Worm (Caenorhabditis elegans) whole organism, L4 larva: ENCODE results near the gene hipr-1.

Experiments
- D1046.2 ChIP-seq: fragments of 200-800 bp; sonication (Bioruptor generic); IDR thresholded peaks from 2 replicates; pipeline ENCODE4 v1.3.6; 2022; ENCODE audit warnings: missing genetic modification characterization, missing compliant biosample characterization
- T20F7.1 ChIP-seq: fragments of 200-800 bp; sonication (Bioruptor generic); optimal IDR thresholded peaks from 2 replicates; lab custom pipeline; 2018; ENCODE audit warnings: mild to moderate bottlenecking, missing genetic modification characterization, missing compliant biosample characterization
- Y5F2A.4 ChIP-seq: fragments of 200-800 bp; sonication (Bioruptor generic); optimal IDR thresholded peaks from 2 replicates; lab custom pipeline; 2018; ENCODE audit warnings: mild to moderate bottlenecking, missing genetic modification characterization, missing compliant biosample characterization
- Y75B8A.6 ChIP-seq: fragments of 200-800 bp; sonication (Bioruptor generic); IDR thresholded peaks from 2 replicates; pipeline ENCODE4 v1.3.6; 2022; ENCODE audit warnings: missing genetic modification reagents, missing genetic modification characterization, missing compliant biosample characterization
- ZK337.2 ChIP-seq: fragments of 200-800 bp; sonication (Bioruptor generic); IDR thresholded peaks from 2 replicates; pipeline ENCODE4 v1.3.6; 2022; ENCODE audit warnings: missing genetic modification reagents, missing genetic modification characterization, missing compliant biosample characterization
- ZK546.5 ChIP-seq, 2 experiments: sonication (generic microtip); optimal IDR thresholded peaks; 2 replicates each; lab custom pipeline; 2017; ENCODE audit warnings: missing biosample characterization in 2 of 2, missing genetic modification characterization in 2 of 2
- aha-1 ChIP-seq: fragments of 150-350 bp; peaks from one replicate; lab custom pipeline; 2014; ENCODE audit warnings: missing biosample characterization, missing genetic modification characterization
- attf-4 ChIP-seq: sonication (generic microtip); optimal IDR thresholded peaks from 3 replicates; lab custom pipeline; 2017; ENCODE audit warnings: missing biosample characterization, missing genetic modification characterization
- ceh-32 ChIP-seq: sonication (generic microtip); optimal IDR thresholded peaks from 2 replicates; lab custom pipeline; 2016; ENCODE audit warnings: mild to moderate bottlenecking, missing genetic modification characterization, missing compliant biosample characterization; ENCODE audit not compliant: poor library complexity
- ces-1 ChIP-seq: fragments of 150-350 bp; sonication (generic microtip); optimal IDR thresholded peaks from 4 replicates; lab custom pipeline; 2014; ENCODE audit warnings: missing biosample characterization, missing genetic modification reagents, missing genetic modification characterization
- dpl-1 ChIP-seq: fragments of 150-350 bp; optimal IDR thresholded peaks from 2 replicates; lab custom pipeline; 2014; ENCODE audit warnings: missing biosample characterization, missing genetic modification reagents, missing genetic modification characterization
- duxl-1 ChIP-seq: sonication (generic microtip); optimal IDR thresholded peaks from 2 replicates; lab custom pipeline; 2016; ENCODE audit warnings: mild to moderate bottlenecking, missing genetic modification characterization, moderate library complexity, missing compliant biosample characterization; ENCODE audit not compliant: poor library complexity
- dve-1 ChIP-seq: sonication (generic microtip); optimal IDR thresholded peaks from 2 replicates; lab custom pipeline; 2017; ENCODE audit warnings: antibody characterized with exemption, mild to moderate bottlenecking, missing genetic modification characterization, missing compliant biosample characterization; ENCODE audit not compliant: insufficient read depth
- egl-27 ChIP-seq: sonication (generic microtip); optimal IDR thresholded peaks from 3 replicates; lab custom pipeline; 2017; ENCODE audit warnings: missing biosample characterization, missing genetic modification reagents, missing genetic modification characterization
- fkh-10 ChIP-seq: fragments of 150-350 bp; optimal IDR thresholded peaks from 2 replicates; lab custom pipeline; 2014; ENCODE audit warnings: missing biosample characterization, missing genetic modification reagents, missing genetic modification characterization
- fos-1 ChIP-seq: fragments of 150-350 bp; optimal IDR thresholded peaks from 2 replicates; lab custom pipeline; 2014; ENCODE audit warnings: missing biosample characterization, missing genetic modification characterization
- hlh-30 ChIP-seq: sonication (generic microtip); optimal IDR thresholded peaks from 2 replicates; lab custom pipeline; 2017; ENCODE audit warnings: antibody characterized with exemption, mild to moderate bottlenecking, missing genetic modification characterization, missing compliant biosample characterization; ENCODE audit not compliant: insufficient read depth
- lim-7 ChIP-seq: fragments of 200-800 bp; sonication (Bioruptor generic); IDR thresholded peaks from 2 replicates; pipeline ENCODE4 v1.3.6; 2022; ENCODE audit warnings: missing genetic modification characterization, missing compliant biosample characterization
- lin-13 ChIP-seq: fragments of 150-350 bp; optimal IDR thresholded peaks from 2 replicates; lab custom pipeline; 2014; ENCODE audit warnings: missing biosample characterization, missing genetic modification reagents, missing genetic modification characterization
- lin-29 ChIP-seq: fragments of 200-800 bp; sonication (Bioruptor generic); IDR thresholded peaks from 2 replicates; pipeline ENCODE4 v1.3.6; 2022; ENCODE audit warnings: missing genetic modification reagents, missing genetic modification characterization, missing compliant biosample characterization
- lir-3 ChIP-seq: sonication (generic microtip); optimal IDR thresholded peaks from 2 replicates; lab custom pipeline; 2016; ENCODE audit warnings: mild to moderate bottlenecking, missing genetic modification characterization, missing compliant biosample characterization
- mdl-1 ChIP-seq, 2 experiments: fragments of 150-350 bp in 1 of 2; sonication (generic microtip) in 1 of 2; optimal IDR thresholded peaks; 2 replicates each; lab custom pipeline; 2014 to 2017; ENCODE audit warnings: missing biosample characterization in 2 of 2, missing genetic modification characterization in 2 of 2
- nhr-10 ChIP-seq: fragments of 150-350 bp; optimal IDR thresholded peaks from 2 replicates; lab custom pipeline; 2014; ENCODE audit warnings: missing biosample characterization, missing genetic modification characterization
- nhr-11 ChIP-seq: fragments of 150-350 bp; optimal IDR thresholded peaks from 2 replicates; lab custom pipeline; 2014; ENCODE audit warnings: missing biosample characterization, missing genetic modification characterization
- nhr-28 ChIP-seq: fragments of 150-350 bp; optimal IDR thresholded peaks from 2 replicates; lab custom pipeline; 2014; ENCODE audit warnings: missing biosample characterization, missing genetic modification characterization
- php-3 ChIP-seq: fragments of 200-800 bp; sonication (Bioruptor generic); IDR thresholded peaks from 2 replicates; pipeline ENCODE4 v1.3.6; 2022; ENCODE audit warnings: missing genetic modification reagents, missing genetic modification characterization, missing compliant biosample characterization
- snpc-1.2 ChIP-seq: fragments of 200-800 bp; sonication (Bioruptor generic); IDR thresholded peaks from 2 replicates; pipeline ENCODE4 v1.3.6; 2022; ENCODE audit warnings: missing genetic modification reagents, missing genetic modification characterization, missing compliant biosample characterization
- spr-3 ChIP-seq: fragments of 200-800 bp; sonication (Bioruptor generic); optimal IDR thresholded peaks from 2 replicates; lab custom pipeline; 2018; ENCODE audit warnings: mild to moderate bottlenecking, missing genetic modification characterization, missing compliant biosample characterization
- unc-39 ChIP-seq: sonication (generic microtip); optimal IDR thresholded peaks from 2 replicates; lab custom pipeline; 2017; ENCODE audit warnings: missing biosample characterization, missing genetic modification characterization
- unc-62 ChIP-seq, 3 experiments: fragments of 150-350 bp in 1 of 3; sonication (generic microtip); optimal IDR thresholded peaks in 2 of 3; peaks in 1 of 3; 1 replicate in 1 of 3; 2 replicates in 2 of 3; lab custom pipeline; 2014 to 2017; ENCODE audit warnings: missing biosample characterization in 3 of 3, missing genetic modification characterization in 3 of 3, missing genetic modification reagents in 3 of 3, missing genotype in 1 of 3
- vab-7 ChIP-seq: fragments of 200-800 bp; sonication (Bioruptor generic); IDR thresholded peaks from 2 replicates; pipeline ENCODE4 v1.3.6; 2022; ENCODE audit warnings: missing genetic modification reagents, missing genetic modification characterization, missing compliant biosample characterization
- zfp-2 ChIP-seq: sonication (generic microtip); optimal IDR thresholded peaks from 2 replicates; lab custom pipeline; 2016; ENCODE audit warnings: mild to moderate bottlenecking, missing genetic modification characterization, missing compliant biosample characterization
- zip-2 ChIP-seq: fragments of 150-350 bp; optimal IDR thresholded peaks from 2 replicates; lab custom pipeline; 2014; ENCODE audit warnings: missing biosample characterization, missing genetic modification characterization
- ztf-11 ChIP-seq: fragments of 150-350 bp; optimal IDR thresholded peaks from 2 replicates; lab custom pipeline; 2014; ENCODE audit warnings: missing biosample characterization, missing genetic modification characterization

hipr-1 gene

ce11 chrIII:8741276-8741860, 21.4 kb downstream of the hipr-1 start, which contains the start of gene pdhk-2 (continued):
- TF ChIP-seq vab-7 (GFP tag; lab: Robert Waterston, UW) (0 out of 2 replicates have a peak, but pooled peaks have one; percentile 51), ztf-11 (tag; lab: Kevin White, UChicago) (no peak), hlh-30 (tag; lab: Kevin White, UChicago) (peak; percentile 87), lim-7 (GFP tag; lab: Robert Waterston, UW) (no peak), ZK337.2 (0 out of 2 replicates have a peak, but pooled peaks have one; percentile 44), lin-29 (peak; percentile 79), egl-27 (no peak), zfp-2 (tag; lab: Kevin White, UChicago) (no peak), D1046.2 (no peak), mdl-1 (tag; optimal IDR thresholded peaks at IDR 0.05; lab: Kevin White, UChicago) (peak in 1 of 2 experiments; percentile 82), dpl-1 (peak; percentile 99), ZK546.5 (tag; optimal IDR thresholded peaks at IDR 0.05; lab: Kevin White, UChicago) (no peak), lin-13 (GFP tag; lab: Kevin White, UChicago) (peak; percentile 82), spr-3 (peak; percentile 65), Y75B8A.6 (no peak), unc-62 (GFP tag; optimal IDR thresholded peaks at IDR 0.05 in 1 of 2; lab: Kevin White, UChicago) (peak in 1 of 2 experiments; percentile 98), unc-62 (tag; optimal IDR thresholded peaks at IDR 0.05; lab: Kevin White, UChicago) (no peak), dve-1 (tag; lab: Kevin White, UChicago) (peak; percentile 97), snpc-1.2 (GFP tag; lab: Robert Waterston, UW) (no peak; the same call in 1 of the 2 replicates), lir-3 (tag; lab: Kevin White, UChicago) (peak; percentile 43), unc-39 (tag; lab: Kevin White, UChicago) (no peak), zip-2 (tag; lab: Kevin White, UChicago) (peak; percentile 65), ceh-32 (tag; lab: Kevin White, UChicago) (peak; percentile 44), fos-1 (tag; lab: Kevin White, UChicago) (no peak), nhr-10 (tag; lab: Kevin White, UChicago) (no peak), php-3 (GFP tag; lab: Robert Waterston, UW) (0 out of 2 replicates have a peak, but pooled peaks have one; percentile 57), T20F7.1 (GFP tag; lab: Kevin White, UChicago) (peak; percentile 89)

ce11 chrIII:8741955-8742354, 22.0 kb downstream of the hipr-1 start:
- TF ChIP-seq php-3 (GFP tag; lab: Robert Waterston, UW) (no peak), aha-1 (peak; percentile 80)
- TF ChIP-seq, all 104 proteins: peak for 1

- TF ChIP-seq nhr-28 (tag; lab: Kevin White, UChicago) (no peak), hlh-30 (tag; lab: Kevin White, UChicago) (no peak), attf-4 (no peak), unc-62 (GFP tag; optimal IDR thresholded peaks at IDR 0.05 in 1 of 2; lab: Kevin White, UChicago) (peak in 1 of 2 experiments; percentile 26), unc-62 (tag; optimal IDR thresholded peaks at IDR 0.05; lab: Kevin White, UChicago) (no peak)
Measured at ce11 chrIII:8742584-8742983, 22.6 kb downstream of the hipr-1 start.

ce11 chrIII:8743796-8744404, 23.9 kb downstream of the hipr-1 start, which contains the start of gene ZK370.6:
TSS of gene ZK370.6 (minus strand) at chrIII:8743846.
- TF ChIP-seq fkh-10 (peak; percentile 45), Y5F2A.4 (GFP tag; lab: Kevin White, UChicago) (no peak)

- peak; percentile 76 for TF ChIP-seq fkh-10
- TF ChIP-seq spr-3 = no peak
- no peak for TF ChIP-seq ces-1 (GFP tag; lab: Kevin White, UChicago)
- TF ChIP-seq duxl-1 (tag; lab: Kevin White, UChicago) = no peak
- TF ChIP-seq nhr-11 (tag; lab: Kevin White, UChicago) = no peak
- no peak for TF ChIP-seq ZK337.2
Measured at ce11 chrIII:8744765-8745164, 24.8 kb downstream of the hipr-1 start.
